Worm (Caenorhabditis elegans) whole organism, L3 larva: ENCODE results near the gene exp-1.

ENCODE experiments used
- R02D3.7 ChIP-seq: fragments of 150-350 bp; optimal IDR thresholded peaks from 2 replicates; lab custom pipeline; 2014; ENCODE audit warnings: missing biosample characterization, missing genetic modification characterization
- ZK546.5 ChIP-seq: sonication (generic microtip); optimal IDR thresholded peaks from 2 replicates; lab custom pipeline; 2017; ENCODE audit warnings: missing biosample characterization, missing genetic modification characterization
- aly-2 ChIP-seq: fragments of 150-350 bp; optimal IDR thresholded peaks from 2 replicates; lab custom pipeline; 2014; ENCODE audit warnings: missing biosample characterization, missing genetic modification characterization
- ama-1 ChIP-seq: fragments of 150-350 bp; optimal IDR thresholded peaks from 2 replicates; lab custom pipeline; 2018
- ceh-16 ChIP-seq: sonication (generic microtip); optimal IDR thresholded peaks from 2 replicates; lab custom pipeline; 2017; ENCODE audit warnings: missing biosample characterization, missing genetic modification characterization
- ceh-82 ChIP-seq: fragments of 150-350 bp; optimal IDR thresholded peaks from 2 replicates; lab custom pipeline; 2014; ENCODE audit warnings: missing biosample characterization, missing genetic modification characterization
- daf-12 ChIP-seq: fragments of 150-350 bp; optimal IDR thresholded peaks from 2 replicates; lab custom pipeline; 2014; ENCODE audit warnings: missing biosample characterization, missing genetic modification reagents, missing genetic modification characterization
- egl-27 ChIP-seq: sonication (generic microtip); optimal IDR thresholded peaks from 4 replicates; lab custom pipeline; 2017; ENCODE audit warnings: missing biosample characterization, missing genetic modification reagents, missing genetic modification characterization
- elt-1 ChIP-seq: fragments of 150-350 bp; optimal IDR thresholded peaks from 2 replicates; lab custom pipeline; 2014; ENCODE audit warnings: missing biosample characterization, missing genetic modification characterization
- elt-3 ChIP-seq, 3 experiments: fragments of 150-350 bp in 1 of 3; sonication (generic microtip) in 2 of 3; optimal IDR thresholded peaks; 2 replicates in 2 of 3; 4 replicates in 1 of 3; lab custom pipeline; 2014 to 2017; ENCODE audit warnings: missing biosample characterization in 3 of 3, missing genetic modification characterization in 3 of 3
- eor-1 ChIP-seq, 2 experiments: fragments of 150-350 bp; optimal IDR thresholded peaks; 2 replicates each; lab custom pipeline; 2014 to 2018; ENCODE audit warnings: missing biosample characterization in 2 of 2, missing genetic modification characterization in 2 of 2
- fkh-2 ChIP-seq: fragments of 150-350 bp; optimal IDR thresholded peaks from 2 replicates; lab custom pipeline; 2014; ENCODE audit warnings: missing biosample characterization, missing genetic modification reagents, missing genetic modification characterization
- fos-1 ChIP-seq: fragments of 150-350 bp; optimal IDR thresholded peaks from 2 replicates; lab custom pipeline; 2014; ENCODE audit warnings: missing biosample characterization, missing genetic modification characterization
- hmg-11 ChIP-seq: sonication (generic microtip); optimal IDR thresholded peaks from 2 replicates; lab custom pipeline; 2016; ENCODE audit warnings: missing genetic modification characterization, missing compliant biosample characterization
- jun-1 ChIP-seq: fragments of 150-350 bp; optimal IDR thresholded peaks from 2 replicates; lab custom pipeline; 2014; ENCODE audit warnings: missing biosample characterization, missing genetic modification reagents, missing genetic modification characterization
- lin-15B ChIP-seq: fragments of 150-350 bp; optimal IDR thresholded peaks from 2 replicates; lab custom pipeline; 2014; ENCODE audit warnings: missing biosample characterization, missing genetic modification characterization
- lin-39 ChIP-seq: fragments of 150-350 bp; optimal IDR thresholded peaks from 2 replicates; lab custom pipeline; 2018; ENCODE audit warnings: missing biosample characterization, missing genetic modification reagents, missing genetic modification characterization
- lsy-12 ChIP-seq: sonication (generic microtip); optimal IDR thresholded peaks from 2 replicates; lab custom pipeline; 2016; ENCODE audit warnings: mild to moderate bottlenecking, missing genetic modification characterization, missing compliant biosample characterization
- mml-1 ChIP-seq: fragments of 150-350 bp; sonication (generic microtip); optimal IDR thresholded peaks from 3 replicates; lab custom pipeline; 2014; ENCODE audit warnings: missing biosample characterization, missing genetic modification characterization
- nfya-1 ChIP-seq: sonication (generic microtip); optimal IDR thresholded peaks from 2 replicates; lab custom pipeline; 2017; ENCODE audit warnings: missing genetic modification characterization, mild to moderate bottlenecking, missing compliant biosample characterization, antibody characterized with exemption, moderate library complexity; ENCODE audit not compliant: insufficient read depth
- nhr-12 ChIP-seq: fragments of 150-350 bp; optimal IDR thresholded peaks from 2 replicates; lab custom pipeline; 2014; ENCODE audit warnings: missing biosample characterization, missing genetic modification characterization
- nhr-23 ChIP-seq: fragments of 150-350 bp; optimal IDR thresholded peaks from 2 replicates; lab custom pipeline; 2014; ENCODE audit warnings: missing biosample characterization, missing genetic modification reagents, missing genetic modification characterization
- nhr-237 ChIP-seq: fragments of 150-350 bp; optimal IDR thresholded peaks from 2 replicates; lab custom pipeline; 2014; ENCODE audit warnings: missing biosample characterization, missing genetic modification characterization
- nhr-25 ChIP-seq: sonication (generic microtip); optimal IDR thresholded peaks from 2 replicates; lab custom pipeline; 2017; ENCODE audit warnings: missing biosample characterization, missing genetic modification characterization
- nhr-43 ChIP-seq: sonication (generic microtip); optimal IDR thresholded peaks from 2 replicates; lab custom pipeline; 2016; ENCODE audit warnings: mild to moderate bottlenecking, missing genetic modification characterization, missing compliant biosample characterization; ENCODE audit not compliant: poor library complexity, severe bottlenecking
- nhr-67 ChIP-seq: fragments of 150-350 bp; optimal IDR thresholded peaks from 2 replicates; lab custom pipeline; 2014; ENCODE audit warnings: missing biosample characterization, missing genetic modification characterization
- nhr-77 ChIP-seq: fragments of 150-350 bp; optimal IDR thresholded peaks from 2 replicates; lab custom pipeline; 2014; ENCODE audit warnings: missing biosample characterization, missing genetic modification characterization
- pha-4 ChIP-seq: fragments of 150-350 bp; optimal IDR thresholded peaks from 2 replicates; lab custom pipeline; 2014; ENCODE audit warnings: missing biosample characterization, missing genetic modification reagents, missing genetic modification characterization
- pqm-1 ChIP-seq: fragments of 150-350 bp; optimal IDR thresholded peaks from 2 replicates; lab custom pipeline; 2017; ENCODE audit warnings: missing biosample characterization, missing genetic modification characterization, inconsistent platforms
- sea-2 ChIP-seq: fragments of 150-350 bp; sonication (generic microtip); optimal IDR thresholded peaks from 4 replicates; lab custom pipeline; 2014; ENCODE audit warnings: missing biosample characterization, missing genetic modification reagents, missing genetic modification characterization
- skn-1 ChIP-seq: fragments of 150-350 bp; optimal IDR thresholded peaks from 2 replicates; lab custom pipeline; 2014; ENCODE audit warnings: missing biosample characterization, missing genetic modification characterization
- snpc-4 ChIP-seq: fragments of 150-350 bp; optimal IDR thresholded peaks from 2 replicates; lab custom pipeline; 2014; ENCODE audit warnings: missing biosample characterization, missing genetic modification characterization
- tbx-2 ChIP-seq: sonication (generic microtip); optimal IDR thresholded peaks from 2 replicates; lab custom pipeline; 2016; ENCODE audit warnings: mild to moderate bottlenecking, missing genetic modification characterization, missing compliant biosample characterization
- unc-39 ChIP-seq: sonication (generic microtip); optimal IDR thresholded peaks from 4 replicates; lab custom pipeline; 2017; ENCODE audit warnings: missing biosample characterization, missing genetic modification characterization
- unc-62 ChIP-seq: fragments of 150-350 bp; sonication (generic microtip); optimal IDR thresholded peaks from 4 replicates; lab custom pipeline; 2014; ENCODE audit warnings: missing biosample characterization, missing genetic modification reagents, missing genetic modification characterization
- zag-1 ChIP-seq: fragments of 150-350 bp; optimal IDR thresholded peaks from 2 replicates; lab custom pipeline; 2014; ENCODE audit warnings: missing biosample characterization, missing genetic modification characterization
- ztf-4 ChIP-seq: fragments of 150-350 bp; optimal IDR thresholded peaks from 2 replicates; lab custom pipeline; 2014; ENCODE audit warnings: missing biosample characterization, missing genetic modification characterization

Gene exp-1

DNA sequence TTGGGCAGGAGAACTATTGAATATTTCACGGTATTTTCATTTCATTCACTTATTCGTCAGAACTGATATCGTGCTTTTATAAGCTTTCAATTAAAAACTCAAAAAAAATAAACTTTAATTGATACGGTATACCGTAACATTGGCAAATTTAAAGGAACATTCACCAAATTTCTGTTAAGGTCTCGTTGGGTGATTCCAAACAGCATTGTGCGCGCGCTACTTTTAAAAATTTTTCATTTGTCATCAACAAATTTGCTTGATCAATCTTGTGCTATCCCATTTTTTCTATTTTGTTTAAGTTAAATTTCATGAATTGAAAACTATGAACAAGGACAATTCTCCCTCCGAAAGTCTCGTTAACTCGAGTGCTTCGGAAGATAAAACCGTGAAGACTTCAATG is 37.6 kb upstream of the exp-1 start, which contains the start of gene szy-4:
Gene szy-4 (plus strand): TSS at position 229 of the 400 bp plus-strand sequence.
- no peak for TF ChIP-seq tbx-2
- TF ChIP-seq egl-27 (tag; lab: Kevin White, UChicago): no peak
- no peak for TF ChIP-seq nhr-25 (tag; lab: Kevin White, UChicago)
- no peak for TF ChIP-seq sea-2 (GFP tag; lab: Kevin White, UChicago)
- no peak for TF ChIP-seq elt-1 (tag; lab: Kevin White, UChicago)
- no peak for TF ChIP-seq elt-3 (tag; optimal IDR thresholded peaks at IDR 0.05; lab: Kevin White, UChicago)
- TF ChIP-seq unc-62: no peak
- no peak for TF ChIP-seq daf-12 (tag; lab: Kevin White, UChicago)
- TF ChIP-seq nfya-1 (tag; lab: Kevin White, UChicago): no peak
- no peak for TF ChIP-seq snpc-4 (tag; lab: Kevin White, UChicago)
- no peak for TF ChIP-seq nhr-67 (tag; lab: Kevin White, UChicago)
- TF ChIP-seq fkh-2 (tag; lab: Kevin White, UChicago): no peak
- no peak for TF ChIP-seq ama-1 (lab: Kevin White, UChicago)
- no peak for TF ChIP-seq nhr-77
- no peak for TF ChIP-seq ztf-4 (tag; lab: Kevin White, UChicago)
- no peak for TF ChIP-seq nhr-237 (tag; lab: Kevin White, UChicago)
- no peak for TF ChIP-seq eor-1 (tag; optimal IDR thresholded peaks at IDR 0.05; lab: Kevin White, UChicago)
- no peak for TF ChIP-seq skn-1 (tag; lab: Kevin White, UChicago)
- TF ChIP-seq unc-39: no peak

DNA sequence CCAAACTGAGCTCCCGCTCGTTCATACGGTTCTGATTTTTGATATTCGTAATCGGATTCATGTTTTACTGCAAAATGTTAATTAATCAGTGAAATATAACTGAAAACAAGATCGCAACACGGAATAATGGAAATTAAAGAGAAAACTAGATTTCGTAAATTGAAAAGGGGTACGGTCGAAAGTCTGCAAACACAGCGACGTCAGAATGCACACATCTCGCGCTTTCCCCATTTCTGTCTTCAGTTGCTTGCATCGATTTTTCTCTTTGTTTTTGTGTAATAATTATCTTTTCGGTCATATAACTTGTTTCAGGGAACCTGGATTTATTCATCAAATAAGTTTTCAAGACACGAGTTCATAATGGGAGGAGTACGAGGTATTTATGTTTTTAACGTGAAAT is 36.0 kb upstream of the exp-1 start, which contains the start of the genes rbmx-2 and C30B5.2:
Gene rbmx-2 (minus strand): TSS at position 74 of the 400 bp plus-strand sequence.
Gene C30B5.2 (plus strand): TSS at position 306 of the 400 bp plus-strand sequence.
- no peak for TF ChIP-seq pha-4 (tag; lab: Kevin White, UChicago)
- no peak for TF ChIP-seq mml-1 (tag; lab: Kevin White, UChicago)
- TF ChIP-seq sea-2 (GFP tag; lab: Kevin White, UChicago): peak; percentile 15
- TF ChIP-seq hmg-11 (tag; lab: Kevin White, UChicago): peak; percentile 79
- TF ChIP-seq nhr-25 (tag; lab: Kevin White, UChicago): peak; percentile 28
- no peak for TF ChIP-seq elt-3 (tag; optimal IDR thresholded peaks at IDR 0.05; lab: Kevin White, UChicago)
- TF ChIP-seq unc-39: no peak
- TF ChIP-seq R02D3.7: no peak
- TF ChIP-seq pqm-1: no peak
- no peak for TF ChIP-seq lsy-12 (tag; lab: Kevin White, UChicago)
- TF ChIP-seq unc-62: no peak
- no peak for TF ChIP-seq ceh-16 (tag; lab: Kevin White, UChicago)
- no peak for TF ChIP-seq skn-1 (tag; lab: Kevin White, UChicago)
- TF ChIP-seq eor-1 (tag; optimal IDR thresholded peaks at IDR 0.05; lab: Kevin White, UChicago): no peak
- no peak for TF ChIP-seq zag-1
- TF ChIP-seq fos-1 (tag; lab: Kevin White, UChicago): no peak
- TF ChIP-seq nhr-23 (tag; lab: Kevin White, UChicago): no peak
- TF ChIP-seq elt-1 (tag; lab: Kevin White, UChicago): no peak
- peak; percentile 8 for TF ChIP-seq nhr-43 (tag; lab: Kevin White, UChicago)
- no peak for TF ChIP-seq ztf-4 (tag; lab: Kevin White, UChicago)
- no peak for TF ChIP-seq nhr-237 (tag; lab: Kevin White, UChicago)
- TF ChIP-seq nhr-12 (tag; lab: Kevin White, UChicago): no peak
- no peak for TF ChIP-seq tbx-2
- TF ChIP-seq ceh-82 (tag; lab: Kevin White, UChicago): no peak
- no peak for TF ChIP-seq fkh-2 (tag; lab: Kevin White, UChicago)
- peak; percentile 16 for TF ChIP-seq lin-15B (tag; lab: Kevin White, UChicago)
- TF ChIP-seq lin-39: peak; percentile 44
- no peak for TF ChIP-seq ZK546.5 (tag; lab: Kevin White, UChicago)
- no peak for TF ChIP-seq nfya-1 (tag; lab: Kevin White, UChicago)
- TF ChIP-seq jun-1: no peak
- no peak for TF ChIP-seq aly-2 (tag; lab: Kevin White, UChicago)
- no peak for TF ChIP-seq egl-27 (tag; lab: Kevin White, UChicago)

DNA sequence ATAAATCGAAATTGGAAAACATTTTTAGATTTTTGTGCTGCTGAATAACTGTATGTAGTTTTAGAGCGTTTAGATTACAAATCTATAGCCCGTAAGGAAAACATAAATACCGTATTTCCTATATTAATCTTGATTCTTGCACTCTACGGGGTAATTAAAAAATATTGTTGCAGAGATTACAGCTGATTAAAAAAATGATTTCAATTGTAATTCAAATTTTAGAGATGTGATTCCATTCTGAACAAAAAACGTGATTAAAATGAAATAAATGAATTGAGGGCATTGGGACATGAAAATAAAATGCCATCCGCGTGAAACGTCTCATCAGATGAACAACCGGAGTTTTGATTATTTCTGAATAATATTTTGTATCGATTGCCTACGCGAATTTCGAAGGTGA is 31.6 kb upstream of the exp-1 start, which contains the start of gene cpb-2:
Gene cpb-2 (plus strand): TSS at position 301 of the 400 bp plus-strand sequence.
- TF ChIP-seq fkh-2 (tag; lab: Kevin White, UChicago) (no peak), pqm-1 (no peak), skn-1 (tag; lab: Kevin White, UChicago) (no peak), fos-1 (tag; lab: Kevin White, UChicago) (no peak), ceh-82 (tag; lab: Kevin White, UChicago) (no peak), ceh-16 (tag; lab: Kevin White, UChicago) (no peak), nhr-12 (tag; lab: Kevin White, UChicago) (no peak), daf-12 (tag; lab: Kevin White, UChicago) (no peak)
